Worm (Caenorhabditis elegans) whole organism, L3 larva: ENCODE measurements around the gene npr-13.

Source experiments
- ZK546.5 ChIP-seq: sonication (generic microtip); optimal IDR thresholded peaks from 2 replicates; lab custom pipeline; 2017; ENCODE audit warnings: missing biosample characterization, missing genetic modification characterization
- ceh-16 ChIP-seq: sonication (generic microtip); optimal IDR thresholded peaks from 2 replicates; lab custom pipeline; 2017; ENCODE audit warnings: missing biosample characterization, missing genetic modification characterization
- ceh-28 ChIP-seq: fragments of 150-350 bp; optimal IDR thresholded peaks from 2 replicates; lab custom pipeline; 2014; ENCODE audit warnings: missing biosample characterization, missing genetic modification reagents, missing genetic modification characterization
- ceh-82 ChIP-seq: fragments of 150-350 bp; optimal IDR thresholded peaks from 2 replicates; lab custom pipeline; 2014; ENCODE audit warnings: missing biosample characterization, missing genetic modification characterization
- daf-12 ChIP-seq: fragments of 150-350 bp; optimal IDR thresholded peaks from 2 replicates; lab custom pipeline; 2014; ENCODE audit warnings: missing biosample characterization, missing genetic modification reagents, missing genetic modification characterization
- egl-27 ChIP-seq: sonication (generic microtip); optimal IDR thresholded peaks from 4 replicates; lab custom pipeline; 2017; ENCODE audit warnings: missing biosample characterization, missing genetic modification reagents, missing genetic modification characterization
- egl-5 ChIP-seq: fragments of 150-350 bp; optimal IDR thresholded peaks from 2 replicates; lab custom pipeline; 2017; ENCODE audit warnings: missing biosample characterization, missing genetic modification reagents, missing genetic modification characterization, inconsistent platforms
- elt-1 ChIP-seq: fragments of 150-350 bp; optimal IDR thresholded peaks from 2 replicates; lab custom pipeline; 2014; ENCODE audit warnings: missing biosample characterization, missing genetic modification characterization
- elt-2 ChIP-seq: sonication (generic microtip); optimal IDR thresholded peaks from 2 replicates; lab custom pipeline; 2016; ENCODE audit warnings: missing genetic modification reagents, mild to moderate bottlenecking, missing genetic modification characterization, missing compliant biosample characterization
- elt-3 ChIP-seq, 3 experiments: fragments of 150-350 bp in 1 of 3; sonication (generic microtip) in 2 of 3; optimal IDR thresholded peaks; 2 replicates in 2 of 3; 4 replicates in 1 of 3; lab custom pipeline; 2014 to 2017; ENCODE audit warnings: missing biosample characterization in 3 of 3, missing genetic modification characterization in 3 of 3
- hmg-11 ChIP-seq: sonication (generic microtip); optimal IDR thresholded peaks from 2 replicates; lab custom pipeline; 2016; ENCODE audit warnings: missing genetic modification characterization, missing compliant biosample characterization
- jun-1 ChIP-seq: fragments of 150-350 bp; optimal IDR thresholded peaks from 2 replicates; lab custom pipeline; 2014; ENCODE audit warnings: missing biosample characterization, missing genetic modification reagents, missing genetic modification characterization
- lin-39 ChIP-seq: fragments of 150-350 bp; optimal IDR thresholded peaks from 2 replicates; lab custom pipeline; 2018; ENCODE audit warnings: missing biosample characterization, missing genetic modification reagents, missing genetic modification characterization
- lsy-12 ChIP-seq: sonication (generic microtip); optimal IDR thresholded peaks from 2 replicates; lab custom pipeline; 2016; ENCODE audit warnings: mild to moderate bottlenecking, missing genetic modification characterization, missing compliant biosample characterization
- mdl-1 ChIP-seq: fragments of 150-350 bp; optimal IDR thresholded peaks from 2 replicates; lab custom pipeline; 2014; ENCODE audit warnings: missing biosample characterization, missing genetic modification characterization
- nfya-1 ChIP-seq: sonication (generic microtip); optimal IDR thresholded peaks from 2 replicates; lab custom pipeline; 2017; ENCODE audit warnings: missing genetic modification characterization, mild to moderate bottlenecking, missing compliant biosample characterization, antibody characterized with exemption, moderate library complexity; ENCODE audit not compliant: insufficient read depth
- nhr-11 ChIP-seq: fragments of 150-350 bp; optimal IDR thresholded peaks from 2 replicates; lab custom pipeline; 2014; ENCODE audit warnings: missing biosample characterization, missing genetic modification characterization
- nhr-12 ChIP-seq: fragments of 150-350 bp; optimal IDR thresholded peaks from 2 replicates; lab custom pipeline; 2014; ENCODE audit warnings: missing biosample characterization, missing genetic modification characterization
- nhr-23 ChIP-seq: fragments of 150-350 bp; optimal IDR thresholded peaks from 2 replicates; lab custom pipeline; 2014; ENCODE audit warnings: missing biosample characterization, missing genetic modification reagents, missing genetic modification characterization
- nhr-25 ChIP-seq: sonication (generic microtip); optimal IDR thresholded peaks from 2 replicates; lab custom pipeline; 2017; ENCODE audit warnings: missing biosample characterization, missing genetic modification characterization
- nhr-28 ChIP-seq: fragments of 150-350 bp; optimal IDR thresholded peaks from 2 replicates; lab custom pipeline; 2014; ENCODE audit warnings: missing biosample characterization, missing genetic modification characterization
- nhr-43 ChIP-seq: sonication (generic microtip); optimal IDR thresholded peaks from 2 replicates; lab custom pipeline; 2016; ENCODE audit warnings: mild to moderate bottlenecking, missing genetic modification characterization, missing compliant biosample characterization; ENCODE audit not compliant: poor library complexity, severe bottlenecking
- nhr-76 ChIP-seq: fragments of 150-350 bp; sonication (generic microtip); optimal IDR thresholded peaks from 5 replicates; lab custom pipeline; 2014; ENCODE audit warnings: missing biosample characterization, missing genetic modification characterization
- pha-4 ChIP-seq: fragments of 150-350 bp; optimal IDR thresholded peaks from 2 replicates; lab custom pipeline; 2014; ENCODE audit warnings: missing biosample characterization, missing genetic modification reagents, missing genetic modification characterization
- pqm-1 ChIP-seq: fragments of 150-350 bp; optimal IDR thresholded peaks from 2 replicates; lab custom pipeline; 2017; ENCODE audit warnings: missing biosample characterization, missing genetic modification characterization, inconsistent platforms
- skn-1 ChIP-seq: fragments of 150-350 bp; optimal IDR thresholded peaks from 2 replicates; lab custom pipeline; 2014; ENCODE audit warnings: missing biosample characterization, missing genetic modification characterization
- snpc-4 ChIP-seq: fragments of 150-350 bp; optimal IDR thresholded peaks from 2 replicates; lab custom pipeline; 2014; ENCODE audit warnings: missing biosample characterization, missing genetic modification characterization
- unc-39 ChIP-seq: sonication (generic microtip); optimal IDR thresholded peaks from 4 replicates; lab custom pipeline; 2017; ENCODE audit warnings: missing biosample characterization, missing genetic modification characterization
- unc-62 ChIP-seq: fragments of 150-350 bp; sonication (generic microtip); optimal IDR thresholded peaks from 4 replicates; lab custom pipeline; 2014; ENCODE audit warnings: missing biosample characterization, missing genetic modification reagents, missing genetic modification characterization
- ztf-11 ChIP-seq: fragments of 150-350 bp; optimal IDR thresholded peaks from 2 replicates; lab custom pipeline; 2014; ENCODE audit warnings: missing biosample characterization, missing genetic modification characterization
- ztf-4 ChIP-seq: fragments of 150-350 bp; optimal IDR thresholded peaks from 2 replicates; lab custom pipeline; 2014; ENCODE audit warnings: missing biosample characterization, missing genetic modification characterization

Gene npr-13

DNA sequence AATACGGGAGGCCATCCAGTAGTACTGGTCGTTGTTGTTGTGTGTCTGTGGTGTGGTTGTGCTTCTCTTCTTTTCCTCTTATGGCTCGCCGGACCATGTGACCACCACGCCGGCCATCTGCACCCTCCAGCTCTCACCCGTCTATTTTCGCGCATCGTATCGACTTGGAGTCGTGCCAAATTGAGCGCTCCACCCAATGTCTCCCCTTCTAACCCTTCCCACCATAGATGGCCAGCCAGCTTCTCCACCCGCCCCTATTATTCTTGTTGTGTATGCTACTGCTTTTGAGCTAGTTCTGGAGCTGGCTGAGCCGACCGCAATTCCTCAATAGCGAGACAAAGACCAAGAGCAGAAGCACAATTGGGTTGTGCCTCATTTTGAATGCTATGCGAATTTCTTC is 25.2 kb downstream of the npr-13 start:
- TF ChIP-seq snpc-4 (tag; lab: Kevin White, UChicago): no peak
- no peak for TF ChIP-seq unc-62
- TF ChIP-seq mdl-1: peak; percentile 50
- no peak for TF ChIP-seq nhr-43
- no peak for TF ChIP-seq nhr-28 (tag; lab: Kevin White, UChicago)
- TF ChIP-seq hmg-11 (tag; lab: Kevin White, UChicago): peak; percentile 70
- no peak for TF ChIP-seq elt-3 (tag; optimal IDR thresholded peaks at IDR 0.05; lab: Kevin White, UChicago)
- TF ChIP-seq ZK546.5 (tag; lab: Kevin White, UChicago): no peak
- TF ChIP-seq unc-39 (tag; lab: Kevin White, UChicago): no peak
- no peak for TF ChIP-seq egl-5
- TF ChIP-seq ceh-16 (tag; lab: Kevin White, UChicago): no peak
- no peak for TF ChIP-seq pqm-1
- no peak for TF ChIP-seq nhr-11 (tag; lab: Kevin White, UChicago)
- TF ChIP-seq ztf-4: no peak
- TF ChIP-seq skn-1 (tag; lab: Kevin White, UChicago): no peak
- TF ChIP-seq nhr-76: no peak
- peak; percentile 84 for TF ChIP-seq lin-39 (tag; lab: Kevin White, UChicago)
- peak; percentile 71 for TF ChIP-seq nfya-1 (tag; lab: Kevin White, UChicago)
- TF ChIP-seq ztf-11 (tag; lab: Kevin White, UChicago): no peak

DNA sequence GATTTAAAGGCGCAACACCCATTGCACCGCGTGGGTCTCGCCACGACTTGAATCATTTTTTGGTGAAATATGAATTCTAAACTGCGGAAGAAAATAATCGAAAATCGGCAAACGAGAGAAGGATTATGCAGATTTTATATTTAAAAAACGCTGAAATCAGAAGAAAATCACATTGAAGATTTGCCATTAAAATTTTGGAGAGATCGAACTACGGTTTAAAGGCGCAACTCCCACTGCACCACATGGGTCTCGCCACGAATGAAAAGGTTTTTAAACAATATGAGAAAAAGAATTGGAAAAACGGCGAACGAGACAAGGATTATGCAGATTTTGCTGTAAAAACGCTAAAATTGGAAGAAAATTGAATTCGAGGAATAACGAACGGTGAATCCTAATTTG is 25.6 kb downstream of the npr-13 start:
- TF ChIP-seq nhr-25 (no peak), lsy-12 (no peak), ceh-82 (no peak), egl-27 (tag; lab: Kevin White, UChicago) (no peak), pha-4 (tag; lab: Kevin White, UChicago) (no peak), elt-3 (tag; optimal IDR thresholded peaks at IDR 0.05; lab: Kevin White, UChicago) (no peak), ceh-28 (no peak)

DNA sequence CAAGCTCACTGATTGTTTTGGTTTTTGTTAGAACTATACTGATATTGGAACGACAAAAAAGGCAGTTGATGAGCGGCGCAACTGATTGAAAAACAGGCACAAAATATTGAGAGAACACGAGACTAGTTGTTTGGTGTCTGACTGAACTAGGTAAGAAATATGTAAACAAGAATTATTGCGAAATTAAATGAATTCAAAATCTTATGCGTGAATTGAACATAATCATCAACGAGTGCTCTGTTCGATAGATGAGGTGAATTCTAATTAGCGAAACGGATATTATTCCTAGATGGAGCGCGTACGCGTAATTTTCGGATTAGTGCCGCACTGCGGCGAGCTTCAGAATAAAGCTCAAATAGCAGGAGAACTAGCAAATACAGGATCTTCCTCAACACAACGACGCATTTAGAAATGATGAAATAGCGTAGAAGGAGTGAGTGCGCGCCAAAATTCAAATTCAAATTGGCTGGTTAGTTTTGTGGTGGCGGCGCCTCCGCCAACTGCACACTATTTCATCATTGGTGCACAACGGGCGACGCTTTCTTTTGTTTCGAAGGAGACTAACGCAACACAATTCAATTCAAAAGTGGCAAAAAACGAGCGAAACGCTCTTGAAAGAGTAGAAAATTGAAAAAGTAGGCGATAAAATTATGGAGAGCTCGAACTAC is 26.1 kb downstream of the npr-13 start:
- TF ChIP-seq pha-4 (tag; lab: Kevin White, UChicago) (peak; percentile 58), nhr-12 (tag; lab: Kevin White, UChicago) (no peak)

DNA sequence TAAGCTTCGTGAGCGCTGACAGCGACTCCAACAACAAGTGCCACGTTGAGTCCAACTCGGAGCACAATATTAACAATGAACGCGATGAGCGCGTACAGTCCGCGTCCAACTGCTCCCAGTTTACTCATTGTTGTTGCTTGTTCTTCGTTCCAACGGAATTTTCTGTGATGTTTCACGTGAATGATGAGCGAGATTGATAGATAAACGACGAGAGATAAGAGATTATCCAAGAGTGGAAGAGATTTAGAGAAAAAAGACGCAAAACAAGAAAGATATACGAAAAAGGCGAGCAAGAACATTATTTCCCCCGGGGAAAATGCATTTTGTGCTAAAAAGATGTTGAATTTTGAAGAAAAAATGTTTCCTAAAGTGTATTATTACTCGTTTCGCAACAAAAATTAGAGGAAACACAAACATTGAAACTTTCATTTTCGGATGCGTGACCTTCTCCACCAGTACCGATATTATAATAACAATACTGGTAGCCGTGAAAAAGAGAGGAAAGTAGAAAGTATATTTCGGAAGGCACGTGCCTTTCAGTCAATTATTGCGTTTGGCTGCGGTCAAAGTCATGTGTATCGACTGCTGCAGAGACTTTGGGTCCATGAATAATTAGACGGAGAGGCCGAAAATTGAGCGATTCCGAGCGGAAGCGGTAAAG is 26.8 kb downstream of the npr-13 start:
- peak; percentile 8 for TF ChIP-seq nhr-25
- peak; percentile 31 for TF ChIP-seq unc-62
- TF ChIP-seq pqm-1: no peak
- TF ChIP-seq nhr-28 (tag; lab: Kevin White, UChicago): no peak
- TF ChIP-seq nfya-1 (tag; lab: Kevin White, UChicago): no peak
- TF ChIP-seq nhr-23 (tag; lab: Kevin White, UChicago): no peak
- no peak for TF ChIP-seq elt-2 (tag; lab: Kevin White, UChicago)
- peak; percentile 41 for TF ChIP-seq lin-39 (tag; lab: Kevin White, UChicago)
- peak; percentile 70 for TF ChIP-seq elt-1
- no peak for TF ChIP-seq egl-5
- TF ChIP-seq egl-27 (tag; lab: Kevin White, UChicago): no peak

DNA sequence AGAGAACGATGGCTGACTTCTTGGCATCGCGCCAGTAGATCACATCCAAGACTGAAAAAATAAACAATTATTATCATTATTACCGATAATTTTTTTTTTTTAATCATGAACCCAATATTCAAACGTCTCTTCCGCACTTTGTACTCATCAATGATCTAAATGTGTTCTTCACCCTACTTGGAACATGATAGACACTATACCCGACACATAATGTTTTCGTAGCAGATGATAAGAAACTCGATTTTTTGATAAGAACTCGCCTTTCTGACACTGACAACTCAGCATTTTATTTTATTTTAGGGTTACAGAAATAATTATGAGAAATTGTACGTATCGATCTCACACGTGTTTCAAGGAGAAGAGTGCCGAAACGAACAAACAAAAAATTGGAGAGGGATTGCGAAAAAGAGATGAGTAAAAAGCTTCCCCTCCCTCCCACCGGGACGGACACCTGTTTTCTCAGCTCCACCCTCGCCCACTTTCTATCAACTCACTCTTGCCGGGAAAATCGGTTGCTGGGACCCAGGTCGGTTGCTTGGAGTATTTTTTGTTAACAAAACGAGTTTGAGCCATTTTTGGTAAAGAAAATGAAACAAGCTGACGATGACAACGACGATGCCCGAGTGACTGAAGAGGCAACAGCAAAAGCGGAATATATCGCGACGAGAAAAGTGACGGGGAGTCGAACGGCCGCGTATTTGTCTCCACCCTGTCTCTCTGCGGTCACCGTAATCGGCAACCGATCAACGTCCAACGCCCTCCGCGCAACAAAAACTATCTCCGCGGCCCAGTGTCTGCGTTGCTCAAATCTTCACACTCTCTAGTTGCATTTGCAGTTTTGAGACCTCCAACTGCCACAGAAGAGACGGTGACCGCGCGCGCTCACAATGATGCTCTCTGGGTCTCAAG is 27.9 kb downstream of the npr-13 start:
- TF ChIP-seq nhr-25 (peak; percentile 48), nhr-12 (tag; lab: Kevin White, UChicago) (no peak), lin-39 (tag; lab: Kevin White, UChicago) (peak; percentile 17), pha-4 (tag; lab: Kevin White, UChicago) (peak; percentile 44), daf-12 (tag; lab: Kevin White, UChicago) (no peak), snpc-4 (tag; lab: Kevin White, UChicago) (peak; percentile 24), nhr-23 (tag; lab: Kevin White, UChicago) (peak; percentile 39), pqm-1 (peak; percentile 92), elt-2 (tag; lab: Kevin White, UChicago) (peak; percentile 96), nhr-76 (no peak), jun-1 (peak; percentile 8), ztf-11 (tag; lab: Kevin White, UChicago) (no peak), unc-62 (no peak), hmg-11 (tag; lab: Kevin White, UChicago) (no peak), nhr-43 (peak; percentile 5)
